Worm (Caenorhabditis elegans) whole organism, L4 larva: ENCODE results near the gene nlp-46.
A peak's percentile ranks its signal among the peaks of the same experiment; 100 is the strongest.

ENCODE experiments used
- F37D6.2 ChIP-seq: sonication (generic microtip); optimal IDR thresholded peaks from 2 replicates; lab custom pipeline; 2016; ENCODE audit warnings: mild to moderate bottlenecking, missing genetic modification characterization, missing compliant biosample characterization
- ZK546.5 ChIP-seq, 2 experiments: sonication (generic microtip); optimal IDR thresholded peaks; 2 replicates each; lab custom pipeline; 2017; ENCODE audit warnings: missing biosample characterization in 2 of 2, missing genetic modification characterization in 2 of 2
- aly-2 ChIP-seq: sonication (generic microtip); optimal IDR thresholded peaks from 2 replicates; lab custom pipeline; 2018; ENCODE audit warnings: missing biosample characterization, missing genetic modification characterization
- fos-1 ChIP-seq: fragments of 150-350 bp; optimal IDR thresholded peaks from 2 replicates; lab custom pipeline; 2014; ENCODE audit warnings: missing biosample characterization, missing genetic modification characterization
- mdt-29 ChIP-seq: fragments of 200-800 bp; sonication (Bioruptor generic); IDR thresholded peaks from 2 replicates; pipeline ENCODE4 v1.3.6; 2022; ENCODE audit warnings: missing genetic modification reagents, missing genetic modification characterization, missing compliant biosample characterization
- nhr-28 ChIP-seq: fragments of 150-350 bp; optimal IDR thresholded peaks from 2 replicates; lab custom pipeline; 2014; ENCODE audit warnings: missing biosample characterization, missing genetic modification characterization
- nhr-76 ChIP-seq: fragments of 150-350 bp; optimal IDR thresholded peaks from 2 replicates; lab custom pipeline; 2014; ENCODE audit warnings: missing biosample characterization, missing genetic modification characterization
- pha-4 ChIP-seq, 2 experiments: fragments of 150-350 bp in 1 of 2; fragments of 200-800 bp in 1 of 2; sonication (Bioruptor generic) in 1 of 2; IDR thresholded peaks in 1 of 2; optimal IDR thresholded peaks in 1 of 2; 2 replicates each; pipeline versions ENCODE4 v1.3.6 to Lab custom; 2014 to 2022; ENCODE audit warnings: missing genetic modification characterization in 2 of 2, missing genetic modification reagents in 2 of 2, missing biosample characterization in 1 of 2, missing compliant biosample characterization in 1 of 2
- pqm-1 ChIP-seq: sonication (generic microtip); optimal IDR thresholded peaks from 2 replicates; lab custom pipeline; 2017; ENCODE audit warnings: missing biosample characterization, missing genetic modification characterization
- snpc-4 ChIP-seq: fragments of 150-350 bp; optimal IDR thresholded peaks from 2 replicates; lab custom pipeline; 2014; ENCODE audit warnings: missing biosample characterization, missing genetic modification characterization
- spr-1 ChIP-seq: sonication (generic microtip); optimal IDR thresholded peaks from 2 replicates; lab custom pipeline; 2016; ENCODE audit warnings: mild to moderate bottlenecking, missing genetic modification characterization, missing compliant biosample characterization
- ztf-11 ChIP-seq: fragments of 150-350 bp; optimal IDR thresholded peaks from 2 replicates; lab custom pipeline; 2014; ENCODE audit warnings: missing biosample characterization, missing genetic modification characterization

DNA sequence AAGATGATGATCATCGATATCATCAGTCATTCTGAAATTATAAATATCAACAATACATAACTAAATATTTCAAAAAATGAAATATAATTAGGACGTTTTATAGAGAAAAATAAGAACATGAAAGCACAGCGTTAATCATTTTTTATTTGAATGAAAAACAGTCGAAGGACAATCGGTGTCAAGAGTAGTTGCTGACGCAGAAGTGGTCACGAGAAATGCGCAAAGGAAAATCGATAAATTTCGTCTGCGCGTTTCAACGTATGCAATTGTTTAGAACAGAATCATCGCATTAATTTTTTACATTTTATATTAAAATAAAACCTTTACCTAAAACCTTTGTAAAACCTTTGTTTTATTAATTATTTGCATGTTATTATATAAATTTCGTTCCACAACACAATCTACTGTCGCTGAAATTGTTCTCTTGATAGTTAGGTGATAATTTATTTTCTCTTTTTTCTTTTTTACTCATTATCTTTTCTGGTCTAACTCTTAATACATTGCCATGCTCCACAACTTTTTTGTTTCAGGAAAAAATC lies 8.3 kb downstream of the nlp-46 start, which contains the start of the genes W04D2.4 and rbm-25:
- peak; percentile 48 for TF ChIP-seq F37D6.2 (tag; lab: Kevin White, UChicago)
- TF ChIP-seq fos-1 (tag; lab: Kevin White, UChicago): no peak
- TF ChIP-seq snpc-4 (tag; lab: Kevin White, UChicago): no peak
- TF ChIP-seq pha-4 (GFP tag; IDR thresholded peaks at IDR 0.05; lab: Robert Waterston, UW): no peak
- no peak for TF ChIP-seq pha-4 (tag; optimal IDR thresholded peaks at IDR 0.05; lab: Kevin White, UChicago)
- no peak for TF ChIP-seq nhr-76 (tag; lab: Kevin White, UChicago)
- no peak for TF ChIP-seq pqm-1 (tag; lab: Kevin White, UChicago)
- TF ChIP-seq nhr-28 (tag; lab: Kevin White, UChicago): peak; percentile 41
- no peak for TF ChIP-seq aly-2 (tag; lab: Kevin White, UChicago)
- no peak for TF ChIP-seq ztf-11 (tag; lab: Kevin White, UChicago)
- TF ChIP-seq mdt-29: no peak
- peak; percentile 56 for TF ChIP-seq spr-1 (tag; lab: Kevin White, UChicago)
- TF ChIP-seq ZK546.5 (tag; optimal IDR thresholded peaks at IDR 0.05; lab: Kevin White, UChicago): no peak
